Worm (Caenorhabditis elegans) whole organism, L2 larva: Measurements from ENCODE around the gene K08H2.7.

Experiments
- aly-2 ChIP-seq: fragments of 150-350 bp; optimal IDR thresholded peaks from 2 replicates; lab custom pipeline; 2014; ENCODE audit warnings: missing biosample characterization, missing genetic modification characterization
- blmp-1 ChIP-seq: sonication (generic microtip); optimal IDR thresholded peaks from 2 replicates; lab custom pipeline; 2017; ENCODE audit warnings: missing genetic modification characterization, mild to moderate bottlenecking, missing compliant biosample characterization, antibody characterized with exemption, moderate library complexity; ENCODE audit not compliant: insufficient read depth
- elt-3 ChIP-seq: sonication (generic microtip); optimal IDR thresholded peaks from 2 replicates; lab custom pipeline; 2017; ENCODE audit warnings: missing biosample characterization, missing genetic modification characterization
- nhr-12 ChIP-seq: fragments of 150-350 bp; optimal IDR thresholded peaks from 2 replicates; lab custom pipeline; 2014; ENCODE audit warnings: missing biosample characterization, missing genetic modification characterization
- snpc-4 ChIP-seq: fragments of 150-350 bp; optimal IDR thresholded peaks from 2 replicates; lab custom pipeline; 2014; ENCODE audit warnings: missing biosample characterization, missing genetic modification characterization
- ztf-4 ChIP-seq: fragments of 150-350 bp; optimal IDR thresholded peaks from 2 replicates; lab custom pipeline; 2014; ENCODE audit warnings: missing biosample characterization, missing genetic modification characterization

DNA sequence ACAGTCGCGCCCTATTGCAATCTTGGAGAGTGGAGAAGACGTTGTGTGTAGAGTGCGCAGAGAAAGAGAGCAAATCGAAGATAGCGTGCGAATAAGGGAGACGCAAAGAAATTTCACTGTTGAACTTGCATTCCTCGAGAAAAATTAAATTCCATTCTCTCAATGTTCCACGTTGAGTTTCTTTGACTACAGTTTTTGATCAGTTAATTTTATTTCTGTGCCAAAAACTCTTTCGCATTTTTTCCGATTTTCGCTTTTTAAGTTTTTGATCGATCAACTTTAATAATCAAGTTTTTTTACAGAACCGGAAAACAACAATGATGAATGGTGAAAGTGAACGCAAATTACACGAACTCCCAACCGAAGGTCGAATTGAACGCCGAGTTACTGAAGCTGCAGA, 11.1 kb downstream of the K08H2.7 start, which contains the start of gene K08H2.3:
- TF ChIP-seq nhr-12 (tag; lab: Kevin White, UChicago) (no peak), snpc-4 (tag; lab: Kevin White, UChicago) (no peak), blmp-1 (tag; lab: Kevin White, UChicago) (no peak), aly-2 (no peak), ztf-4 (no peak), elt-3 (tag; lab: Kevin White, UChicago) (no peak)
